Worm (Caenorhabditis elegans) whole organism, dauer: Measurements from ENCODE around the gene cest-34.

Source experiments
- unc-62 ChIP-seq: sonication (generic microtip); optimal IDR thresholded peaks from 2 replicates; lab custom pipeline; 2017; ENCODE audit warnings: missing biosample characterization, missing genetic modification reagents, missing genetic modification characterization

The cest-34 gene

ce11 chrV:6702692-6703091, 26.1 kb downstream of the cest-34 start, which contains the start of gene era-1:
Gene era-1 (plus strand): TSS chrV:6703057.
- no peak for TF ChIP-seq unc-62

- no peak for TF ChIP-seq unc-62
These were observed 27.9 kb downstream of the cest-34 start for ce11 chrV:6704482-6704881.

DNA sequence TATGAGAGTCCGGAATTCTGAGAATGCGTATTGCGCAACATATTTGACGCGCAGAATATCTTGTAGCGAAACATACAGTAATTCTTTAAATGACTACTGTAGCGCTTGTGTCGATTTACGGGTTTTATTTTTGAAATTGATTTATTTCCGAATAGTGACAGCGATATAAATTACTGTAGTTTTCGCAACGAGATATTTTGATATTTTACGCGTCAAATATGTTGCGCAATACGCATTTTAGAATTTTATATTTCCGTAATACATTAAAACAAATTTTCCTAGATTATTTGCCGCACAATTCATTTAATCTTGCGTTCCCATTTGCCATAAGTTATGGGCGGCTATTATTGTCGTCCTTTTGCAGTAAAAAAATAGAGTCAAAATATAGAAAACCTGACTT, 28.8 kb downstream of the cest-34 start:
- no peak for TF ChIP-seq unc-62

DNA sequence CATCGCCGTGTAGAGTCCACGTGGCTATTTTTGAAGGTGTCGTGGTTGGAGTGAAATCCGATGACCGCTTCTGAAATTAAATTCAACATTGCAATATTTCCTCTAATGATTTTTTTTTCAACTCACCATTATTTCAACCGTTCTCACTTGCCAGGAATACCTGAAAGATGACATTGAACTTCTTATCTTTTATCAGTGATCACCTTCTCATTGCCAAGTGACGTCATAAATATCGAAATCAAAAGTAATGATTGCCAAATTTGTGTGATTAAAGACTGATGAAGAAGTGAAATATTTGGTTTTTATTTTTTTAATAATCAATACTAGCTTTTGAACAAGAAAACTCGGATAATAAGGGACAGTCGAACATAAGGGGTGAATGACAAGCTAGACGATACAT, 30.2 kb downstream of the cest-34 start, which contains the start of gene W02F12.4:
W02F12.4 (minus strand) TSS at position 164 of the 400 bp plus-strand sequence.
- no peak for TF ChIP-seq unc-62

- no peak for TF ChIP-seq unc-62
These were observed 32.6 kb downstream of the cest-34 start, which contains the start of gene dlst-1 for ce11 chrV:6709050-6709683. Gene dlst-1 (minus strand): TSS chrV:6709101.

ce11 chrV:6710462-6710861, 33.9 kb downstream of the cest-34 start, which contains the start of gene sna-1:
Gene sna-1 (minus strand): TSS chrV:6710679.
- TF ChIP-seq unc-62: no peak

DNA sequence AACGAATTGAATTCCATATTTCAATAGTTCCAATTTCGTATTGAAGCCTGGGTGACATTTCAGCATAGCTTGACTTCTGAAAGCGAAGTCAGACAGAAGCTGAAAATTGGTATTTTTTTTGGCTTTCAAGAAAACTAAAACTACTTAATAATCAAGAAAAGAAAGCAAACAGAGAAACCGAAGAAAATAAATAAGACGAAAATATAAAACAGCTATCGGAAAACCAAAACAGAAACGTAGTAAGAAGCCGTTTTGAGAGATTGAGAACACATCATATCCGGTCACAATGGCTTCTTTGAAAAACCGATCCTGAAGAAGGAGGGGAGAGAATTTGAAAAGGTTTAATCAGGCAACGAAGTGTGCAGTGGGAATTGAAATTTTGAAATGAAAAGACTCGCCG, 41.6 kb downstream of the cest-34 start, which contains the start of gene srg-30:
srg-30 (minus strand) TSS at position 101 of the 400 bp plus-strand sequence.
- no peak for TF ChIP-seq unc-62

DNA sequence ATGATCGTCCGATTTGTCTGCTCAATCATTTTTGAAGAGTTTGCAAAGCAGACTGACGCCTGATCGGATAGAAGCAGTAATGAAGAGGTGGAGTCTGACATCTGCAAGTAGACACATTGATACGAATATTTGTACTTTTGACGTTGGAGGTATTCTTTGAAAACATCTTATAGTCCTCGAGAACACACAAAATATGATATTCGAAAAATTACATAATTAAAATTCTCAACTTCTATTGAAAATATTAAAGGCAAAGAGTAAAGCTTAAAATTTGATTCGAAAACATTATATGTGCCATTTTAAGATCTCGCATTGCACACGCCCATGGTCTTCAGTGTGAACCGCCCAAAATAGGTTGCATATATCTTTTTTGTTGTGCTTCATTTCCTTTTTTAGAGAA, 45.8 kb downstream of the cest-34 start, which contains the start of gene ZC487.2:
ZC487.2 (minus strand) TSS at position 101 of the 400 bp plus-strand sequence.
- TF ChIP-seq unc-62: no peak

- TF ChIP-seq unc-62: no peak
These were observed 49.7 kb downstream of the cest-34 start for ce11 chrV:6726279-6726678.

ce11 chrV:6727222-6727621, 50.6 kb downstream of the cest-34 start, which contains the start of gene ZC487.1:
Gene ZC487.1 (plus strand): TSS chrV:6727522.
- TF ChIP-seq unc-62: no peak
